Worm (Caenorhabditis elegans) whole organism, L2 larva: Measurements from ENCODE around the gene lgc-33.

Source experiments
- C34F6.9 ChIP-seq: fragments of 150-350 bp; optimal IDR thresholded peaks from 2 replicates; lab custom pipeline; 2014; ENCODE audit warnings: missing biosample characterization, missing genetic modification characterization
- F13H6.1 ChIP-seq: sonication (generic microtip); optimal IDR thresholded peaks from 2 replicates; lab custom pipeline; 2016; ENCODE audit warnings: missing genetic modification characterization, missing compliant biosample characterization
- R02D3.7 ChIP-seq: fragments of 150-350 bp; optimal IDR thresholded peaks from 2 replicates; lab custom pipeline; 2014; ENCODE audit warnings: missing biosample characterization, missing genetic modification characterization
- Y55F3AM.14 ChIP-seq: fragments of 200-800 bp; sonication (Bioruptor generic); optimal IDR thresholded peaks from 2 replicates; lab custom pipeline; 2018; ENCODE audit warnings: mild to moderate bottlenecking, missing genetic modification characterization, missing compliant biosample characterization
- ZK546.5 ChIP-seq: sonication (generic microtip); optimal IDR thresholded peaks from 2 replicates; lab custom pipeline; 2017; ENCODE audit warnings: missing biosample characterization, missing genetic modification characterization
- alr-1 ChIP-seq: fragments of 150-350 bp; optimal IDR thresholded peaks from 2 replicates; lab custom pipeline; 2014; ENCODE audit warnings: missing biosample characterization, missing genetic modification characterization
- aly-2 ChIP-seq: fragments of 150-350 bp; optimal IDR thresholded peaks from 2 replicates; lab custom pipeline; 2014; ENCODE audit warnings: missing biosample characterization, missing genetic modification characterization
- ama-1 ChIP-seq: fragments of 150-350 bp; optimal IDR thresholded peaks from 2 replicates; lab custom pipeline; 2018; ENCODE audit warnings: inconsistent platforms
- blmp-1 ChIP-seq: sonication (generic microtip); optimal IDR thresholded peaks from 2 replicates; lab custom pipeline; 2017; ENCODE audit warnings: missing genetic modification characterization, mild to moderate bottlenecking, missing compliant biosample characterization, antibody characterized with exemption, moderate library complexity; ENCODE audit not compliant: insufficient read depth
- ceh-16 ChIP-seq: fragments of 150-350 bp; optimal IDR thresholded peaks from 2 replicates; lab custom pipeline; 2014; ENCODE audit warnings: missing biosample characterization, missing genetic modification characterization
- ceh-82 ChIP-seq: fragments of 150-350 bp; optimal IDR thresholded peaks from 2 replicates; lab custom pipeline; 2014; ENCODE audit warnings: missing biosample characterization, missing genetic modification characterization
- crh-2 ChIP-seq: sonication (generic microtip); optimal IDR thresholded peaks from 2 replicates; lab custom pipeline; 2017; ENCODE audit warnings: missing biosample characterization, missing genetic modification characterization
- dmd-4 ChIP-seq: sonication (generic microtip); optimal IDR thresholded peaks from 2 replicates; lab custom pipeline; 2017; ENCODE audit warnings: missing biosample characterization, missing genetic modification characterization
- egl-27 ChIP-seq: sonication (generic microtip); optimal IDR thresholded peaks from 3 replicates; lab custom pipeline; 2017; ENCODE audit warnings: missing biosample characterization, missing genetic modification reagents, missing genetic modification characterization
- elt-1 ChIP-seq: fragments of 150-350 bp; optimal IDR thresholded peaks from 2 replicates; lab custom pipeline; 2014; ENCODE audit warnings: missing biosample characterization, missing genetic modification characterization
- elt-3 ChIP-seq: sonication (generic microtip); optimal IDR thresholded peaks from 2 replicates; lab custom pipeline; 2017; ENCODE audit warnings: missing biosample characterization, missing genetic modification characterization
- fos-1 ChIP-seq: fragments of 150-350 bp; optimal IDR thresholded peaks from 2 replicates; lab custom pipeline; 2014; ENCODE audit warnings: missing biosample characterization, missing genetic modification characterization
- gmeb-1 ChIP-seq: fragments of 150-350 bp; optimal IDR thresholded peaks from 2 replicates; lab custom pipeline; 2014; ENCODE audit warnings: missing biosample characterization, missing genetic modification characterization
- lin-11 ChIP-seq: fragments of 150-350 bp; sonication (generic microtip); optimal IDR thresholded peaks from 2 replicates; lab custom pipeline; 2014; ENCODE audit warnings: missing biosample characterization, missing genetic modification characterization, inconsistent platforms, mixed read lengths
- lin-13 ChIP-seq: fragments of 150-350 bp; optimal IDR thresholded peaks from 2 replicates; lab custom pipeline; 2014; ENCODE audit warnings: missing biosample characterization, missing genetic modification reagents, missing genetic modification characterization
- lin-39 ChIP-seq: fragments of 150-350 bp; optimal IDR thresholded peaks from 2 replicates; lab custom pipeline; 2014; ENCODE audit warnings: missing biosample characterization, missing genetic modification reagents, missing genetic modification characterization
- lsy-2 ChIP-seq, 2 experiments: fragments of 150-350 bp in 1 of 2; sonication (generic microtip) in 1 of 2; optimal IDR thresholded peaks; 2 replicates each; lab custom pipeline; 2014 to 2017; ENCODE audit warnings: missing biosample characterization in 2 of 2, missing genetic modification characterization in 2 of 2
- mab-5 ChIP-seq: fragments of 150-350 bp; optimal IDR thresholded peaks from 2 replicates; lab custom pipeline; 2014; ENCODE audit warnings: missing biosample characterization, missing genetic modification characterization
- mbf-1 ChIP-seq: sonication (generic microtip); optimal IDR thresholded peaks from 2 replicates; lab custom pipeline; 2017; ENCODE audit warnings: missing biosample characterization, missing genetic modification characterization
- mdl-1 ChIP-seq, 2 experiments: fragments of 150-350 bp in 1 of 2; sonication (generic microtip) in 1 of 2; optimal IDR thresholded peaks; 2 replicates each; lab custom pipeline; 2017; ENCODE audit warnings: missing biosample characterization in 2 of 2, missing genetic modification characterization in 2 of 2
- nhr-10 ChIP-seq: sonication (generic microtip); optimal IDR thresholded peaks from 2 replicates; lab custom pipeline; 2017; ENCODE audit warnings: missing biosample characterization, missing genetic modification characterization
- nhr-11 ChIP-seq: fragments of 150-350 bp; optimal IDR thresholded peaks from 2 replicates; lab custom pipeline; 2014; ENCODE audit warnings: missing biosample characterization, missing genetic modification characterization
- nhr-12 ChIP-seq: fragments of 150-350 bp; optimal IDR thresholded peaks from 2 replicates; lab custom pipeline; 2014; ENCODE audit warnings: missing biosample characterization, missing genetic modification characterization
- nhr-129 ChIP-seq: fragments of 150-350 bp; optimal IDR thresholded peaks from 2 replicates; lab custom pipeline; 2014; ENCODE audit warnings: missing biosample characterization, missing genetic modification characterization
- nhr-21 ChIP-seq: fragments of 150-350 bp; optimal IDR thresholded peaks from 2 replicates; lab custom pipeline; 2014; ENCODE audit warnings: missing biosample characterization, missing genetic modification characterization
- nhr-23 ChIP-seq: fragments of 150-350 bp; optimal IDR thresholded peaks from 2 replicates; lab custom pipeline; 2014; ENCODE audit warnings: missing biosample characterization, missing genetic modification reagents, missing genetic modification characterization
- nhr-237 ChIP-seq: fragments of 150-350 bp; optimal IDR thresholded peaks from 2 replicates; lab custom pipeline; 2014; ENCODE audit warnings: missing biosample characterization, missing genetic modification characterization
- nhr-25 ChIP-seq: fragments of 150-350 bp; sonication (generic microtip); optimal IDR thresholded peaks from 3 replicates; lab custom pipeline; 2014; ENCODE audit warnings: missing biosample characterization, missing genetic modification characterization
- nhr-6 ChIP-seq: fragments of 150-350 bp; optimal IDR thresholded peaks from 2 replicates; lab custom pipeline; 2014; ENCODE audit warnings: missing biosample characterization, missing genetic modification characterization
- nhr-77 ChIP-seq: fragments of 150-350 bp; optimal IDR thresholded peaks from 2 replicates; lab custom pipeline; 2014; ENCODE audit warnings: missing biosample characterization, missing genetic modification characterization
- peb-1 ChIP-seq: fragments of 150-350 bp; optimal IDR thresholded peaks from 2 replicates; lab custom pipeline; 2014; ENCODE audit warnings: missing biosample characterization, missing genetic modification characterization
- sem-4 ChIP-seq: fragments of 150-350 bp; optimal IDR thresholded peaks from 2 replicates; lab custom pipeline; 2014; ENCODE audit warnings: missing biosample characterization, missing genetic modification reagents, missing genetic modification characterization
- skn-1 ChIP-seq: sonication (generic microtip); optimal IDR thresholded peaks from 2 replicates; lab custom pipeline; 2017; ENCODE audit warnings: missing biosample characterization, missing genetic modification characterization
- sma-3 ChIP-seq: sonication (generic microtip); optimal IDR thresholded peaks from 2 replicates; lab custom pipeline; 2016; ENCODE audit warnings: missing genetic modification reagents, missing genetic modification characterization, missing compliant biosample characterization
- sma-9 ChIP-seq, 2 experiments: fragments of 150-350 bp in 1 of 2; sonication (generic microtip) in 1 of 2; optimal IDR thresholded peaks; 2 replicates each; lab custom pipeline; 2014 to 2016; ENCODE audit warnings: missing genetic modification characterization in 2 of 2, mild to moderate bottlenecking in 1 of 2, missing biosample characterization in 1 of 2, missing compliant biosample characterization in 1 of 2, missing genetic modification reagents in 1 of 2, moderate library complexity in 1 of 2
- snpc-4 ChIP-seq: fragments of 150-350 bp; optimal IDR thresholded peaks from 2 replicates; lab custom pipeline; 2014; ENCODE audit warnings: missing biosample characterization, missing genetic modification characterization
- unc-39 ChIP-seq: fragments of 150-350 bp; optimal IDR thresholded peaks from 2 replicates; lab custom pipeline; 2014; ENCODE audit warnings: missing biosample characterization, missing genetic modification characterization
- unc-55 ChIP-seq: fragments of 150-350 bp; sonication (generic microtip); optimal IDR thresholded peaks from 3 replicates; lab custom pipeline; 2014; ENCODE audit warnings: missing biosample characterization, missing genetic modification reagents, missing genetic modification characterization
- unc-62 ChIP-seq: fragments of 150-350 bp; optimal IDR thresholded peaks from 2 replicates; lab custom pipeline; 2014; ENCODE audit warnings: missing biosample characterization, missing genetic modification reagents, missing genetic modification characterization
- zag-1 ChIP-seq: fragments of 150-350 bp; optimal IDR thresholded peaks from 2 replicates; lab custom pipeline; 2014; ENCODE audit warnings: missing biosample characterization, missing genetic modification characterization
- ztf-1 ChIP-seq: fragments of 200-800 bp; sonication (Bioruptor generic); conservative IDR thresholded peaks from 2 replicates; pipeline ENCODE4 v1.3.6; 2022; ENCODE audit warnings: missing genetic modification characterization, missing compliant biosample characterization
- ztf-11 ChIP-seq: sonication (generic microtip); optimal IDR thresholded peaks from 2 replicates; lab custom pipeline; 2017; ENCODE audit warnings: missing biosample characterization, missing genetic modification characterization
- ztf-4 ChIP-seq: fragments of 150-350 bp; optimal IDR thresholded peaks from 2 replicates; lab custom pipeline; 2014; ENCODE audit warnings: missing biosample characterization, missing genetic modification characterization

Gene lgc-33

DNA sequence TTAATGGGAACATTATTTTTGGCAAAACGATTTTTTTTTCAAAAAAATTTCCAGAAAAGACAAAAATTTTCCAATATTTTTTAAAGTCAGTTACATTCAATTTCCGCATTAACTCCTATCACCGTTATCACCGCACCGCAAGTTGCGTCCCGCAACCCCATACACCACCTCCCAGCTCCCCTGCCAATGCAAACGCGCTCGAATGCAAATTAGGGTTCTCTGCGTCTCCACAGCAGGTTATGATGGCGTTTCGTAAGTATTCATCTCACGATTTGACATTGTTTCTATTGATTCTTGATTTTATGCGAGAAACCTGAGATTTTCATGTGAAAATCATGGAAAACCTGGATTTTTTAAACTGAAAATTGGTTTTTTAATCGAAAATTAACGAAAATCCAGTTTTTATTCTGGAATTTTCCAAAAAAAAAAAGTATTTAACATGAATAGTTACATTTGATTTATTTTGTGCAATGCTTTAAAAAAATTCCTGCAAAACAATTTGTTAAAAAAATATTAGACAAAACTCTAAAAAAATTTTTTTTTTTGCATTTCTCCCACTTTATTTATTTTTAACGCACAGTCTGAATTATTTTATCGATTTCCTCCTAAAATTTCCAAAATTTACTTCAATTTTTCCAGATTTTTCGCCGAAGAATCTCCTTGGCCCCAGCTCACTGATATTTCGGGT, 39.6 kb downstream of the lgc-33 start, which contains the start of gene mak-2:
mak-2 (plus strand) TSS at position 638 of the 688 bp plus-strand sequence.
- TF ChIP-seq lsy-2 (tag; optimal IDR thresholded peaks at IDR 0.05; lab: Kevin White, UChicago) (peak; percentile 48 to 84), nhr-237 (no peak), egl-27 (no peak), nhr-11 (tag; lab: Kevin White, UChicago) (no peak), alr-1 (tag; lab: Kevin White, UChicago) (no peak), nhr-21 (tag; lab: Kevin White, UChicago) (peak; percentile 42), R02D3.7 (no peak), nhr-129 (tag; lab: Kevin White, UChicago) (peak; percentile 83), lin-39 (no peak), sem-4 (tag; lab: Kevin White, UChicago) (peak; percentile 22), nhr-23 (tag; lab: Kevin White, UChicago) (no peak), sma-9 (GFP tag; optimal IDR thresholded peaks at IDR 0.05; lab: Kevin White, UChicago) (no peak), sma-9 (tag; optimal IDR thresholded peaks at IDR 0.05; lab: Kevin White, UChicago) (no peak), unc-62 (GFP tag; lab: Kevin White, UChicago) (no peak), snpc-4 (tag; lab: Kevin White, UChicago) (peak; percentile 36), lin-11 (peak; percentile 67), nhr-10 (tag; lab: Kevin White, UChicago) (no peak), aly-2 (tag; lab: Kevin White, UChicago) (no peak), ama-1 (lab: Kevin White, UChicago) (no peak), peb-1 (tag; lab: Kevin White, UChicago) (no peak), crh-2 (tag; lab: Kevin White, UChicago) (peak; percentile 82), lin-13 (GFP tag; lab: Kevin White, UChicago) (peak; percentile 79), ztf-11 (tag; lab: Kevin White, UChicago) (no peak), nhr-77 (tag; lab: Kevin White, UChicago) (no peak), skn-1 (tag; lab: Kevin White, UChicago) (peak; percentile 23), unc-55 (GFP tag; lab: Kevin White, UChicago) (peak; percentile 88), elt-1 (tag; lab: Kevin White, UChicago) (no peak), mbf-1 (tag; lab: Kevin White, UChicago) (no peak), nhr-12 (tag; lab: Kevin White, UChicago) (no peak), nhr-6 (tag; lab: Kevin White, UChicago) (peak; percentile 0), fos-1 (tag; lab: Kevin White, UChicago) (peak; percentile 78), ceh-16 (tag; lab: Kevin White, UChicago) (no peak), ZK546.5 (tag; lab: Kevin White, UChicago) (no peak), dmd-4 (no peak), F13H6.1 (tag; lab: Kevin White, UChicago) (peak; percentile 50), sma-3 (GFP tag; lab: Kevin White, UChicago) (peak; percentile 66), ceh-82 (tag; lab: Kevin White, UChicago) (no peak), ztf-1 (GFP tag; lab: Robert Waterston, UW) (no peak), unc-39 (tag; lab: Kevin White, UChicago) (no peak), gmeb-1 (peak; percentile 78), mab-5 (tag; lab: Kevin White, UChicago) (no peak), zag-1 (tag; lab: Kevin White, UChicago) (no peak), ztf-4 (tag; lab: Kevin White, UChicago) (peak; percentile 2), mdl-1 (tag; optimal IDR thresholded peaks at IDR 0.05; lab: Kevin White, UChicago) (no peak), nhr-25 (tag; lab: Kevin White, UChicago) (peak; percentile 58), Y55F3AM.14 (GFP tag; lab: Kevin White, UChicago) (no peak), elt-3 (tag; lab: Kevin White, UChicago) (no peak), C34F6.9 (tag; lab: Kevin White, UChicago) (peak; percentile 89), blmp-1 (tag; lab: Kevin White, UChicago) (no peak)
